Worm (Caenorhabditis elegans): ENCODE data around the gene rnr-2.

DNA sequence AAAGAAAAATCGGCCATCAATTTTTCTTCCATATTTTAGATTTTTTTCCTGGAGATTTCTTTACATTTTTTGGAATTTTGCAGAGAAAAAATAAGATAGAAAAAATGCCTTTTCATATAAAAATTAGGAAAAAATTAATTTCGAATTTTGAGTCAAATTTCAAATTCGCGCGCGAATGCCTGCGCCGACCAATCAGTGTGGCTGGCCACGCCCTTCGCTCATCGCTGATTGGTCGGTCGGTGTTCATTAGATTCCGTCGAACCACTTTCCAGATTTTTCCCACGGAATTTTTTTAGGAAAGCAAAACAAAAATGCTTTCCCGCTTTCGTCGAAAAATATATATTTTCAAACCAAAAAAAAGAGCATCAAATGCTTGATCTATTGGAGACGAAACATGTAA is 25.7 kb upstream of the rnr-2 start:
- no peak for TF ChIP-seq tab-1 (GFP tag; IDR thresholded peaks at IDR 0.05)
- no peak for TF ChIP-seq med-1 (GFP tag; optimal IDR thresholded peaks at IDR 0.05; ENCODE audit: insufficient read depth)
- TF ChIP-seq cog-1 (tag; optimal IDR thresholded peaks at IDR 0.05), result no peak
